Worm (Caenorhabditis elegans) whole organism, L1 larva: ENCODE data around the gene sri-51.
"Not testable (repeated sequence)": the region's sequence is repeated elsewhere in the genome, so short reads cannot be mapped to it uniquely, and the experiment has no call there.

ENCODE experiments used
- C04F5.9 ChIP-seq: sonication (generic microtip); optimal IDR thresholded peaks from 2 replicates; lab custom pipeline; 2016; ENCODE audit warnings: missing genetic modification characterization, missing compliant biosample characterization
- C34B4.2 ChIP-seq: sonication (generic microtip); optimal IDR thresholded peaks from 2 replicates; lab custom pipeline; 2017; ENCODE audit warnings: mild to moderate bottlenecking, missing genetic modification characterization, missing compliant biosample characterization
- ama-1 ChIP-seq: fragments of 150-350 bp; optimal IDR thresholded peaks from 2 replicates; lab custom pipeline; 2014
- ceh-82 ChIP-seq, 3 experiments: fragments of 150-350 bp in 1 of 3; sonication (generic microtip) in 2 of 3; optimal IDR thresholded peaks; 2 replicates each; lab custom pipeline; 2014 to 2017; ENCODE audit warnings: missing biosample characterization in 3 of 3, missing genetic modification characterization in 3 of 3
- ceh-88 ChIP-seq: fragments of 200-800 bp; sonication (Bioruptor generic); IDR thresholded peaks from 2 replicates; pipeline ENCODE4 v1.3.6; 2022; ENCODE audit warnings: missing genetic modification characterization, missing compliant biosample characterization
- dpl-1 ChIP-seq, 3 experiments: fragments of 150-350 bp in 2 of 3; sonication (generic microtip) in 1 of 3; optimal IDR thresholded peaks; 2 replicates each; lab custom pipeline; 2014 to 2017; ENCODE audit warnings: missing biosample characterization in 3 of 3, missing genetic modification characterization in 3 of 3, missing genetic modification reagents in 3 of 3
- egl-13 ChIP-seq: sonication (generic microtip); optimal IDR thresholded peaks from 2 replicates; lab custom pipeline; 2016; ENCODE audit warnings: missing genotype, missing genetic modification reagents, missing genetic modification characterization, missing compliant biosample characterization
- egl-27 ChIP-seq, 2 experiments: fragments of 150-350 bp in 1 of 2; sonication (generic microtip); optimal IDR thresholded peaks; 3 replicates each; lab custom pipeline; 2017 to 2018; ENCODE audit warnings: missing biosample characterization in 2 of 2, missing genetic modification characterization in 2 of 2, missing genetic modification reagents in 2 of 2
- ets-5 ChIP-seq: fragments of 200-800 bp; sonication (Bioruptor generic); IDR thresholded peaks from 2 replicates; pipeline ENCODE4 v1.3.6; 2022; ENCODE audit warnings: missing genetic modification characterization, missing compliant biosample characterization
- fkh-10 ChIP-seq: sonication (generic microtip); optimal IDR thresholded peaks from 2 replicates; lab custom pipeline; 2017; ENCODE audit warnings: missing biosample characterization, missing genetic modification reagents, missing genetic modification characterization
- fkh-4 ChIP-seq: sonication (generic microtip); optimal IDR thresholded peaks from 2 replicates; lab custom pipeline; 2016; ENCODE audit warnings: missing compliant biosample characterization, missing genetic modification characterization, borderline replicate concordance
- fkh-8 ChIP-seq: sonication (generic microtip); optimal IDR thresholded peaks from 2 replicates; lab custom pipeline; 2016; ENCODE audit warnings: mild to moderate bottlenecking, missing genetic modification characterization, missing compliant biosample characterization
- hpl-2 ChIP-seq: fragments of 150-350 bp; optimal IDR thresholded peaks from 2 replicates; lab custom pipeline; 2014; ENCODE audit warnings: missing biosample characterization, missing genetic modification reagents, missing genetic modification characterization
- jun-1 ChIP-seq: fragments of 150-350 bp; optimal IDR thresholded peaks from 2 replicates; lab custom pipeline; 2014; ENCODE audit warnings: missing biosample characterization, missing genetic modification reagents, missing genetic modification characterization
- lin-14 ChIP-seq: fragments of 200-800 bp; sonication (Bioruptor generic); optimal IDR thresholded peaks from 2 replicates; lab custom pipeline; 2018; ENCODE audit warnings: mild to moderate bottlenecking, missing genetic modification characterization, moderate library complexity, missing compliant biosample characterization
- lin-15B ChIP-seq: fragments of 150-350 bp; sonication (generic microtip); optimal IDR thresholded peaks from 3 replicates; lab custom pipeline; 2014; ENCODE audit warnings: missing biosample characterization, missing genetic modification characterization
- lin-35 ChIP-seq, 2 experiments: fragments of 150-350 bp; optimal IDR thresholded peaks; 2 replicates each; lab custom pipeline; 2014; ENCODE audit warnings: missing biosample characterization in 2 of 2, missing genetic modification characterization in 2 of 2, missing genetic modification reagents in 2 of 2
- lir-3 ChIP-seq: sonication (generic microtip); optimal IDR thresholded peaks from 2 replicates; lab custom pipeline; 2016; ENCODE audit warnings: mild to moderate bottlenecking, missing genetic modification characterization, moderate library complexity, missing compliant biosample characterization; ENCODE audit not compliant: poor library complexity
- mef-2 ChIP-seq: fragments of 150-350 bp; optimal IDR thresholded peaks from 2 replicates; lab custom pipeline; 2014; ENCODE audit warnings: missing biosample characterization, missing genetic modification characterization
- nhr-19 ChIP-seq: fragments of 200-800 bp; sonication (Bioruptor generic); conservative IDR thresholded peaks from 2 replicates; pipeline ENCODE4 v1.3.6; 2022; ENCODE audit warnings: missing genetic modification characterization, missing compliant biosample characterization
- nhr-85 ChIP-seq: sonication (generic microtip); peaks from one replicate; lab custom pipeline; 2016; ENCODE audit warnings: missing genetic modification characterization, inconsistent platforms, missing compliant biosample characterization
- pqm-1 ChIP-seq: sonication (generic microtip); optimal IDR thresholded peaks from 3 replicates; lab custom pipeline; 2017; ENCODE audit warnings: missing biosample characterization, missing genetic modification characterization
- rnt-1 ChIP-seq: sonication (generic microtip); optimal IDR thresholded peaks from 2 replicates; lab custom pipeline; 2016; ENCODE audit warnings: mild to moderate bottlenecking, missing genetic modification characterization, moderate library complexity, missing compliant biosample characterization
- snpc-4 ChIP-seq: fragments of 150-350 bp; optimal IDR thresholded peaks from 2 replicates; lab custom pipeline; 2014; ENCODE audit warnings: missing biosample characterization, missing genetic modification characterization
- sox-4 ChIP-seq: sonication (generic microtip); optimal IDR thresholded peaks from 2 replicates; lab custom pipeline; 2016; ENCODE audit warnings: missing genetic modification characterization, missing compliant biosample characterization
- sptf-1 ChIP-seq: fragments of 150-350 bp; optimal IDR thresholded peaks from 2 replicates; lab custom pipeline; 2014; ENCODE audit warnings: missing biosample characterization, missing genetic modification characterization
- sup-37 ChIP-seq: fragments of 200-800 bp; sonication (Bioruptor generic); optimal IDR thresholded peaks from 2 replicates; lab custom pipeline; 2018; ENCODE audit warnings: mild to moderate bottlenecking, missing genetic modification characterization, missing compliant biosample characterization
- swsn-7 ChIP-seq: sonication (generic microtip); optimal IDR thresholded peaks from 2 replicates; lab custom pipeline; 2016; ENCODE audit warnings: missing genetic modification characterization, missing compliant biosample characterization
- tbx-2 ChIP-seq: sonication (generic microtip); optimal IDR thresholded peaks from 2 replicates; lab custom pipeline; 2016; ENCODE audit warnings: missing genetic modification characterization, missing compliant biosample characterization
- unc-130 ChIP-seq: fragments of 150-350 bp; optimal IDR thresholded peaks from 2 replicates; lab custom pipeline; 2017; ENCODE audit warnings: missing biosample characterization, missing genetic modification characterization, inconsistent platforms
- unc-30 ChIP-seq: sonication (generic microtip); optimal IDR thresholded peaks from 2 replicates; lab custom pipeline; 2017; ENCODE audit warnings: missing biosample characterization, missing genetic modification characterization
- unc-86 ChIP-seq: sonication (generic microtip); optimal IDR thresholded peaks from 2 replicates; lab custom pipeline; 2016; ENCODE audit warnings: missing genetic modification characterization, missing compliant biosample characterization
- vab-15 ChIP-seq: sonication (generic microtip); optimal IDR thresholded peaks from 2 replicates; lab custom pipeline; 2017; ENCODE audit warnings: missing genotype, mild to moderate bottlenecking, missing genetic modification characterization, missing compliant biosample characterization
- xbp-1 ChIP-seq: sonication (generic microtip); optimal IDR thresholded peaks from 2 replicates; lab custom pipeline; 2016; ENCODE audit warnings: missing genetic modification characterization, missing compliant biosample characterization

sri-51 gene

ce11 chrII:3208679-3209078, 9.8 kb upstream of the sri-51 start, which contains the start of gene sdz-35:
TSS of gene sdz-35 (minus strand) at chrII:3208779.
- no peak for TF ChIP-seq ama-1 (lab: Kevin White, UChicago)
- no peak for TF ChIP-seq hpl-2 (GFP tag; lab: Kevin White, UChicago)
- TF ChIP-seq egl-27 (tag; optimal IDR thresholded peaks at IDR 0.05; lab: Kevin White, UChicago), result no peak
- TF ChIP-seq ets-5 (GFP tag; lab: Robert Waterston, UW), result no peak
- no peak for TF ChIP-seq egl-13 (tag; lab: Kevin White, UChicago)
- TF ChIP-seq nhr-19 (GFP tag; lab: Robert Waterston, UW), result no peak
- no peak for TF ChIP-seq C34B4.2
- no peak for TF ChIP-seq nhr-85 (tag; lab: Kevin White, UChicago)
- no peak for TF ChIP-seq pqm-1 (tag; lab: Kevin White, UChicago)
- TF ChIP-seq snpc-4 (tag; lab: Kevin White, UChicago), result no peak
- TF ChIP-seq ceh-88 (GFP tag; lab: Robert Waterston, UW), result no peak
- TF ChIP-seq dpl-1 (GFP tag; optimal IDR thresholded peaks at IDR 0.05; lab: Kevin White, UChicago), result no peak
- TF ChIP-seq vab-15 (tag; lab: Kevin White, UChicago), result no peak
- TF ChIP-seq sup-37 (GFP tag; lab: Kevin White, UChicago), result no peak
- TF ChIP-seq mef-2 (tag; lab: Kevin White, UChicago), result no peak
- no peak for TF ChIP-seq sptf-1 (tag; lab: Kevin White, UChicago)
- TF ChIP-seq fkh-4 (tag; lab: Kevin White, UChicago), result no peak
- no peak for TF ChIP-seq jun-1
- TF ChIP-seq swsn-7 (tag; lab: Kevin White, UChicago), result no peak

ce11 chrII:3206423-3206989, 7.6 kb upstream of the sri-51 start, which contains the start of the genes ZC239.20 and ZC239.21:
TSS of gene ZC239.20 (minus strand) at chrII:3206523.
TSS of gene ZC239.21 (plus strand) at chrII:3206939.
- TF ChIP-seq fkh-10 (GFP tag; lab: Kevin White, UChicago) (no peak), nhr-85 (tag; lab: Kevin White, UChicago) (no peak), lin-15B (tag; lab: Kevin White, UChicago) (no peak), lin-14 (no peak)

ce11 chrII:3203415-3203814, 4.5 kb upstream of the sri-51 start, which contains the start of gene sri-50:
TSS of gene sri-50 (plus strand) at chrII:3203715.
- no peak for TF ChIP-seq lir-3 (tag; lab: Kevin White, UChicago)
- TF ChIP-seq C04F5.9 (tag; lab: Kevin White, UChicago), result no peak
- no peak for TF ChIP-seq tbx-2 (tag; lab: Kevin White, UChicago)
- no peak for TF ChIP-seq fkh-8 (tag; lab: Kevin White, UChicago)
- no peak for TF ChIP-seq xbp-1

- TF ChIP-seq ceh-82 (tag; optimal IDR thresholded peaks at IDR 0.05; lab: Kevin White, UChicago) (no peak), sox-4 (tag; lab: Kevin White, UChicago) (no peak), C34B4.2 (no peak)
Measured at ce11 chrII:3202519-3202918, 3.6 kb upstream of the sri-51 start, which contains the start of gene sri-53. TSS of gene sri-53 (minus strand) at chrII:3202619.

ce11 chrII:3201242-3201641, 2.3 kb upstream of the sri-51 start, which contains the start of gene sri-48:
TSS of gene sri-48 (minus strand) at chrII:3201342.
- not testable (repeated sequence) for TF ChIP-seq unc-86; rnt-1 (tag; lab: Kevin White, UChicago); hpl-2 (GFP tag; lab: Kevin White, UChicago)
- TF ChIP-seq, all 84 proteins: peak for 0; not testable (repeated sequence) for 84

ce11 chrII:3196966-3197365, 1.9 kb downstream of the sri-51 start, which contains the start of gene gcy-15:
TSS of gene gcy-15 (minus strand) at chrII:3197066.
- no peak for TF ChIP-seq lin-35 (GFP tag; optimal IDR thresholded peaks at IDR 0.05; lab: Kevin White, UChicago)
- TF ChIP-seq swsn-7 (tag; lab: Kevin White, UChicago), result no peak
- TF ChIP-seq unc-130 (tag; lab: Kevin White, UChicago), result no peak
- TF ChIP-seq unc-30, result no peak
- no peak for TF ChIP-seq rnt-1 (tag; lab: Kevin White, UChicago)
- TF ChIP-seq fkh-4 (tag; lab: Kevin White, UChicago), result no peak
